Worm (Caenorhabditis elegans): ENCODE results near the gene F14H8.2.

The F14H8.2 gene

ce11 chrV:15065068-15065744 is 45.1 kb upstream of the F14H8.2 start, which contains the start of gene C25D7.9 (continued):
- TF ChIP-seq nhr-48 (tag; optimal IDR thresholded peaks at IDR 0.05) = no peak
- TF ChIP-seq madf-5 (GFP tag; IDR thresholded peaks at IDR 0.05) = no peak
- TF ChIP-seq spr-3 (GFP tag; optimal IDR thresholded peaks at IDR 0.05) = peak; percentile 38
- TF ChIP-seq nhr-10 (tag; optimal IDR thresholded peaks at IDR 0.05) = no peak
- no peak for TF ChIP-seq ceh-82 (tag; optimal IDR thresholded peaks at IDR 0.05)
- TF ChIP-seq nhr-237 (tag; optimal IDR thresholded peaks at IDR 0.05) = no peak
- no peak; the same call in 1 of the 2 replicates for TF ChIP-seq T26A8.4 (GFP tag; IDR thresholded peaks at IDR 0.05)
- no peak for TF ChIP-seq nhr-42 (GFP tag; IDR thresholded peaks at IDR 0.05)
- no peak for TF ChIP-seq lir-3 (tag; optimal IDR thresholded peaks at IDR 0.05)
- no peak for TF ChIP-seq nhr-11 (tag; optimal IDR thresholded peaks at IDR 0.05)
- TF ChIP-seq madf-9 (GFP tag; conservative IDR thresholded peaks at IDR 0.05) = no peak
- no peak for TF ChIP-seq mdt-29 (GFP tag; IDR thresholded peaks at IDR 0.05)
- no peak for TF ChIP-seq unc-62 (GFP tag; optimal IDR thresholded peaks at IDR 0.05 in 1 of 2)
- TF ChIP-seq unc-62 (tag; optimal IDR thresholded peaks at IDR 0.05) = no peak
- no peak for TF ChIP-seq ZK337.2 (GFP tag; IDR thresholded peaks at IDR 0.05)
- no peak for TF ChIP-seq hlh-30 (tag; optimal IDR thresholded peaks at IDR 0.05; ENCODE audit: insufficient read depth)
- TF ChIP-seq nhr-76 (tag; optimal IDR thresholded peaks at IDR 0.05) = no peak
- TF ChIP-seq lsy-2 (tag; optimal IDR thresholded peaks at IDR 0.05) = peak in 1 of 2 experiments; percentile 28
- TF ChIP-seq dve-1 (tag; optimal IDR thresholded peaks at IDR 0.05; ENCODE audit: insufficient read depth) = peak; percentile 26
- TF ChIP-seq daf-19 (GFP tag; conservative IDR thresholded peaks at IDR 0.05) = no peak
- TF ChIP-seq lin-15B (tag; optimal IDR thresholded peaks at IDR 0.05) = no peak
- no peak for TF ChIP-seq cey-2 (tag; optimal IDR thresholded peaks at IDR 0.05; ENCODE audit: borderline replicate concordance, insufficient read depth)
- no peak for TF ChIP-seq pha-4 (GFP tag; IDR thresholded peaks at IDR 0.05)
- TF ChIP-seq pha-4 (tag; optimal IDR thresholded peaks at IDR 0.05) = no peak
- TF ChIP-seq R02D3.7 (tag; optimal IDR thresholded peaks at IDR 0.05) = no peak
- TF ChIP-seq mxl-2 (GFP tag; conservative IDR thresholded peaks at IDR 0.05) = no peak
- TF ChIP-seq D1046.2 (GFP tag; IDR thresholded peaks at IDR 0.05) = no peak
- TF ChIP-seq ama-1 (optimal IDR thresholded peaks at IDR 0.05) = no peak
- TF ChIP-seq attf-4 (tag; optimal IDR thresholded peaks at IDR 0.05) = no peak
- TF ChIP-seq nhr-6 (tag; optimal IDR thresholded peaks at IDR 0.05) = peak; percentile 60
- TF ChIP-seq Y5F2A.4 (GFP tag; optimal IDR thresholded peaks at IDR 0.05) = no peak
- TF ChIP-seq skn-1 (tag; optimal IDR thresholded peaks at IDR 0.05) = no peak
- no peak for TF ChIP-seq ceh-28 (tag; optimal IDR thresholded peaks at IDR 0.05)
- TF ChIP-seq ces-1 (GFP tag; optimal IDR thresholded peaks at IDR 0.05) = no peak
- no peak for TF ChIP-seq aha-1 (tag)
- no peak for TF ChIP-seq nhr-111 (GFP tag; optimal IDR thresholded peaks at IDR 0.05)
- no peak for TF ChIP-seq ztf-11 (tag; optimal IDR thresholded peaks at IDR 0.05)
- no peak for TF ChIP-seq zag-1 (tag; optimal IDR thresholded peaks at IDR 0.05)
- TF ChIP-seq mdl-1 (tag; optimal IDR thresholded peaks at IDR 0.05) = no peak
- TF ChIP-seq jun-1 (tag; optimal IDR thresholded peaks at IDR 0.05) = no peak
- TF ChIP-seq T20F7.1 (GFP tag; optimal IDR thresholded peaks at IDR 0.05) = no peak
- no peak for TF ChIP-seq ztf-7 (tag; optimal IDR thresholded peaks at IDR 0.05)
- no peak for TF ChIP-seq ceh-62 (tag; optimal IDR thresholded peaks at IDR 0.05)
- TF ChIP-seq saeg-2 (GFP tag; IDR thresholded peaks at IDR 0.05) = no peak
- TF ChIP-seq lin-13 (GFP tag; optimal IDR thresholded peaks at IDR 0.05) = peak; percentile 10
- TF ChIP-seq mes-2 (tag; optimal IDR thresholded peaks at IDR 0.05; ENCODE audit: poor library complexity, severe bottlenecking) = peak; percentile 53
- no peak for TF ChIP-seq tag-97 (GFP tag; IDR thresholded peaks at IDR 0.05)
- no peak for TF ChIP-seq fos-1 (tag; optimal IDR thresholded peaks at IDR 0.05)
- no peak for TF ChIP-seq gei-8 (GFP tag; optimal IDR thresholded peaks at IDR 0.05)
- TF ChIP-seq zip-2 (tag; optimal IDR thresholded peaks at IDR 0.05) = no peak
- no peak for TF ChIP-seq unc-39 (tag; optimal IDR thresholded peaks at IDR 0.05)
- TF ChIP-seq egl-43 (GFP tag; IDR thresholded peaks at IDR 0.05) = 0 out of 2 replicates have a peak, but pooled peaks have one; percentile 34
